Worm (Caenorhabditis elegans): Measurements from ENCODE around the gene T26E4.9.
A peak's percentile ranks its signal among the peaks of the same experiment; 100 is the strongest.

DNA sequence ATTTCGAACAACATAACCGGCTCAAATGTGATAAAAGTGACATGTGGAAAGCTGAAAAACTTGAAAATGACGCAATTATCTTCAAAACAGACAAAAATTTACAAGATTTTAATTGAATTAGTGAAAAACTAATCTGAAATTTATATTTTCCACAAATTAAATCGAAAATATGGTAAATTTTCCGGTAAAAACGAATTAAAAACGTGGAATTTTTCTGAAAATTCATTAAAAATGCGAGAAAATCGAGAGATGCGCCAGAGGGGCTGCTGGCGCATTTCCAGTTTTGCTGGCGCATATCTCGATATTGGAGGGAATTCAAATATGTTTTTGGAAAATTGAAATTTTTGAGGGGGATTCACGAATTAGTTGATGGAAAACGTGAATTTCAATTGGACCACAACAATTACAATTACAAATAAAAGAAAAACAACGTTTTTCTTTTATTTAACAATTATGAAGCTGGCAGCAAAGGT lies 36.4 kb downstream of the T26E4.9 start, which contains the start of the genes haf-3 and F57A10.2:
- peak; percentile 30 for TF ChIP-seq aly-2 (tag; optimal IDR thresholded peaks at IDR 0.05)
- no peak for TF ChIP-seq ceh-9 (tag; optimal IDR thresholded peaks at IDR 0.05)
- no peak for TF ChIP-seq nhr-28 (tag; optimal IDR thresholded peaks at IDR 0.05)
- TF ChIP-seq nhr-237 (tag; optimal IDR thresholded peaks at IDR 0.05), result no peak
- peak; percentile 82 for TF ChIP-seq hmg-11 (tag; optimal IDR thresholded peaks at IDR 0.05)
- TF ChIP-seq tbx-2 (tag; optimal IDR thresholded peaks at IDR 0.05), result peak; percentile 89
- peak; percentile 26 for TF ChIP-seq elt-1 (tag; optimal IDR thresholded peaks at IDR 0.05)
- TF ChIP-seq nhr-11 (tag; optimal IDR thresholded peaks at IDR 0.05), result peak; percentile 57
- peak; percentile 94 for TF ChIP-seq pha-4 (tag; optimal IDR thresholded peaks at IDR 0.05)
- TF ChIP-seq nhr-67 (tag; optimal IDR thresholded peaks at IDR 0.05), result no peak

Measured in whole organism, L3 larva.